Worm (Caenorhabditis elegans) whole organism, young adult: ENCODE results near the gene bkip-1.

Experiments
- F37B4.10 ChIP-seq: fragments of 200-800 bp; sonication (Bioruptor generic); IDR thresholded peaks from 2 replicates; pipeline ENCODE4 v1.3.6; 2022; ENCODE audit warnings: missing genetic modification characterization, missing compliant biosample characterization
- egl-18 ChIP-seq: fragments of 200-800 bp; sonication (Bioruptor generic); IDR thresholded peaks from 2 replicates; pipeline ENCODE4 v1.3.6; 2022; ENCODE audit warnings: missing genetic modification reagents, missing genetic modification characterization, missing compliant biosample characterization
- him-1 ChIP-seq: sonication (generic microtip); optimal IDR thresholded peaks from 2 replicates; lab custom pipeline; 2016; ENCODE audit warnings: missing genotype, missing genetic modification reagents, missing genetic modification characterization, missing compliant biosample characterization
- lin-35 ChIP-seq, 3 experiments: fragments of 150-350 bp in 2 of 3; sonication (generic microtip) in 1 of 3; optimal IDR thresholded peaks; 2 replicates each; lab custom pipeline; 2014 to 2018; ENCODE audit warnings: missing biosample characterization in 3 of 3, missing genetic modification characterization in 3 of 3, missing genetic modification reagents in 3 of 3
- nfya-1 ChIP-seq: sonication (generic microtip); optimal IDR thresholded peaks from 2 replicates; lab custom pipeline; 2017; ENCODE audit warnings: antibody characterized with exemption, missing compliant biosample characterization, missing genetic modification characterization, borderline replicate concordance; ENCODE audit not compliant: insufficient read depth
- snpc-3.4 ChIP-seq: sonication (generic microtip); optimal IDR thresholded peaks from 2 replicates; lab custom pipeline; 2017; ENCODE audit warnings: missing genetic modification characterization, mild to moderate bottlenecking, missing compliant biosample characterization, antibody characterized with exemption, moderate library complexity, missing genotype, missing genetic modification reagents
- unc-62 ChIP-seq: fragments of 150-350 bp; optimal IDR thresholded peaks from 2 replicates; lab custom pipeline; 2014; ENCODE audit warnings: missing biosample characterization, missing genetic modification reagents, missing genetic modification characterization

DNA sequence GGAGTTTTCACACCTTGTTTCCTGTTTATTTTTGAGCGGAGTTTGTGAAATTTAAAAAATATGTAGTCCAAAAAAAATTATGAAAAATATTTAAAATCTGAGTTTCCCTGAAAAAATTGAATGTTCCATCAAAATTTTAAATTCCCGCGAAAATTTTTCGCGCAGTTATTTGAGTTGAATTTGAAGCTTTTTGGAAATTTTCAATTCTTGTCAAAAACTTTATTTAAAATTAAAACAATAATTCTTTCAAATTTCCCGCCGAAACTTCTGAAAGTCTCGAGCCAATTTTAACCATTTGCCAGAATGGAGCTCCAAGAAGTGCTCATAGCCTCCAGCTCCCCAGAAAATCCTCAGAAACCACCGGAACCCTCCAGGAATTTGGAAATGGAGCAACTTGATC lies 3.4 kb downstream of the bkip-1 start, which contains the start of gene gur-4:
- no peak for TF ChIP-seq him-1 (tag; lab: Kevin White, UChicago)
- TF ChIP-seq F37B4.10 (GFP tag; lab: Robert Waterston, UW), result no peak
- TF ChIP-seq lin-35 (GFP tag; optimal IDR thresholded peaks at IDR 0.05; lab: Kevin White, UChicago), result no peak
- no peak for TF ChIP-seq egl-18 (GFP tag; lab: Robert Waterston, UW)
- TF ChIP-seq nfya-1, result no peak
- no peak for TF ChIP-seq snpc-3.4
- no peak for TF ChIP-seq unc-62 (GFP tag; lab: Kevin White, UChicago)
